Fruit fly (Drosophila melanogaster): ENCODE results near the gene Ant2.

- no peak for TF ChIP-seq CG8319 (GFP tag; optimal IDR thresholded peaks at IDR 0.05)
- TF ChIP-seq Lpt (GFP tag; optimal IDR thresholded peaks at IDR 0.05), result peak; percentile 44
- peak; percentile 46 for TF ChIP-seq Smox (GFP tag; optimal IDR thresholded peaks at IDR 0.05)
Measured at dm6 chrX:10775690-10776089, 11.0 kb downstream of the Ant2 start.

Measured in whole organism, prepupa.